Worm (Caenorhabditis elegans) whole organism, L1 larva: ENCODE results near the gene zipt-2.3.

Experiments
- F16B12.6 ChIP-seq: fragments of 150-350 bp; optimal IDR thresholded peaks from 2 replicates; lab custom pipeline; 2014; ENCODE audit warnings: missing biosample characterization, missing genetic modification characterization
- ama-1 ChIP-seq: fragments of 150-350 bp; optimal IDR thresholded peaks from 2 replicates; lab custom pipeline; 2014
- blmp-1 ChIP-seq: fragments of 150-350 bp; optimal IDR thresholded peaks from 2 replicates; lab custom pipeline; 2014; ENCODE audit warnings: missing biosample characterization, missing genetic modification characterization
- ceh-63 ChIP-seq: fragments of 200-800 bp; sonication (Bioruptor generic); optimal IDR thresholded peaks from 2 replicates; lab custom pipeline; 2018; ENCODE audit warnings: mild to moderate bottlenecking, missing genetic modification characterization, missing compliant biosample characterization
- ceh-88 ChIP-seq: fragments of 200-800 bp; sonication (Bioruptor generic); IDR thresholded peaks from 2 replicates; pipeline ENCODE4 v1.3.6; 2022; ENCODE audit warnings: missing genetic modification characterization, missing compliant biosample characterization
- ceh-90 ChIP-seq: sonication (generic microtip); optimal IDR thresholded peaks from 2 replicates; lab custom pipeline; 2016; ENCODE audit warnings: missing genetic modification characterization, missing compliant biosample characterization
- dsc-1 ChIP-seq: sonication (generic microtip); optimal IDR thresholded peaks from 2 replicates; lab custom pipeline; 2016; ENCODE audit warnings: mild to moderate bottlenecking, missing genetic modification characterization, missing compliant biosample characterization
- efl-1 ChIP-seq, 4 experiments: fragments of 150-350 bp; optimal IDR thresholded peaks in 3 of 4; peaks in 1 of 4; 1 replicate in 1 of 4; 2 replicates in 3 of 4; lab custom pipeline; 2014; ENCODE audit warnings: missing biosample characterization in 2 of 4, missing genetic modification characterization in 2 of 4, missing genetic modification reagents in 2 of 4
- egl-13 ChIP-seq: sonication (generic microtip); optimal IDR thresholded peaks from 2 replicates; lab custom pipeline; 2016; ENCODE audit warnings: missing genotype, missing genetic modification reagents, missing genetic modification characterization, missing compliant biosample characterization
- egl-27 ChIP-seq, 2 experiments: fragments of 150-350 bp in 1 of 2; sonication (generic microtip); optimal IDR thresholded peaks; 3 replicates each; lab custom pipeline; 2017 to 2018; ENCODE audit warnings: missing biosample characterization in 2 of 2, missing genetic modification characterization in 2 of 2, missing genetic modification reagents in 2 of 2
- elt-3 ChIP-seq, 6 experiments: fragments of 150-350 bp in 1 of 6; sonication (generic microtip); optimal IDR thresholded peaks; 2 replicates each; lab custom pipeline; 2017 to 2018; ENCODE audit warnings: missing biosample characterization in 6 of 6, missing genetic modification characterization in 6 of 6, inconsistent platforms in 1 of 6
- ets-5 ChIP-seq: fragments of 200-800 bp; sonication (Bioruptor generic); IDR thresholded peaks from 2 replicates; pipeline ENCODE4 v1.3.6; 2022; ENCODE audit warnings: missing genetic modification characterization, missing compliant biosample characterization
- fkh-4 ChIP-seq: sonication (generic microtip); optimal IDR thresholded peaks from 2 replicates; lab custom pipeline; 2016; ENCODE audit warnings: missing compliant biosample characterization, missing genetic modification characterization, borderline replicate concordance
- fos-1 ChIP-seq: fragments of 150-350 bp; optimal IDR thresholded peaks from 2 replicates; lab custom pipeline; 2014; ENCODE audit warnings: missing biosample characterization, missing genetic modification characterization
- grh-1 ChIP-seq: fragments of 200-800 bp; sonication (Bioruptor generic); IDR thresholded peaks from 2 replicates; pipeline ENCODE4 v1.3.6; 2022; ENCODE audit warnings: missing genetic modification reagents, missing genetic modification characterization, missing compliant biosample characterization
- hlh-17 ChIP-seq: fragments of 200-800 bp; sonication (Bioruptor generic); optimal IDR thresholded peaks from 2 replicates; lab custom pipeline; 2018; ENCODE audit warnings: missing genetic modification characterization, mild to moderate bottlenecking, missing compliant biosample characterization, moderate library complexity, borderline replicate concordance
- hpl-2 ChIP-seq: fragments of 150-350 bp; optimal IDR thresholded peaks from 2 replicates; lab custom pipeline; 2014; ENCODE audit warnings: missing biosample characterization, missing genetic modification reagents, missing genetic modification characterization
- jun-1 ChIP-seq: fragments of 150-350 bp; optimal IDR thresholded peaks from 2 replicates; lab custom pipeline; 2014; ENCODE audit warnings: missing biosample characterization, missing genetic modification reagents, missing genetic modification characterization
- lin-13 ChIP-seq: fragments of 150-350 bp; optimal IDR thresholded peaks from 2 replicates; lab custom pipeline; 2014; ENCODE audit warnings: missing biosample characterization, missing genetic modification reagents, missing genetic modification characterization
- lin-14 ChIP-seq: fragments of 200-800 bp; sonication (Bioruptor generic); optimal IDR thresholded peaks from 2 replicates; lab custom pipeline; 2018; ENCODE audit warnings: mild to moderate bottlenecking, missing genetic modification characterization, moderate library complexity, missing compliant biosample characterization
- lin-35 ChIP-seq, 2 experiments: fragments of 150-350 bp; optimal IDR thresholded peaks; 2 replicates each; lab custom pipeline; 2014; ENCODE audit warnings: missing biosample characterization in 2 of 2, missing genetic modification characterization in 2 of 2, missing genetic modification reagents in 2 of 2
- lsy-2 ChIP-seq, 2 experiments: fragments of 150-350 bp; optimal IDR thresholded peaks; 2 replicates each; lab custom pipeline; 2014; ENCODE audit warnings: missing biosample characterization in 2 of 2, missing genetic modification characterization in 2 of 2
- mab-9 ChIP-seq: fragments of 200-800 bp; sonication (Bioruptor generic); IDR thresholded peaks from 2 replicates; pipeline ENCODE4 v1.3.6; 2022; ENCODE audit warnings: missing genetic modification reagents, missing genetic modification characterization, missing compliant biosample characterization
- mdl-1 ChIP-seq, 2 experiments: fragments of 150-350 bp; optimal IDR thresholded peaks; 2 replicates each; lab custom pipeline; 2014 to 2017; ENCODE audit warnings: missing biosample characterization in 2 of 2, missing genetic modification characterization in 2 of 2, inconsistent platforms in 1 of 2
- mep-1 ChIP-seq: fragments of 150-350 bp; optimal IDR thresholded peaks from 2 replicates; lab custom pipeline; 2014; ENCODE audit warnings: missing biosample characterization, missing genetic modification characterization
- nhr-11 ChIP-seq: fragments of 150-350 bp; optimal IDR thresholded peaks from 2 replicates; lab custom pipeline; 2014; ENCODE audit warnings: missing biosample characterization, missing genetic modification characterization
- nhr-20 ChIP-seq: sonication (generic microtip); optimal IDR thresholded peaks from 2 replicates; lab custom pipeline; 2016; ENCODE audit warnings: mild to moderate bottlenecking, missing genetic modification characterization, missing compliant biosample characterization
- nhr-237 ChIP-seq: fragments of 150-350 bp; optimal IDR thresholded peaks from 2 replicates; lab custom pipeline; 2014; ENCODE audit warnings: missing biosample characterization, missing genetic modification characterization
- nhr-28 ChIP-seq: fragments of 150-350 bp; optimal IDR thresholded peaks from 2 replicates; lab custom pipeline; 2014; ENCODE audit warnings: missing biosample characterization, missing genetic modification characterization
- nhr-47 ChIP-seq: sonication (generic microtip); optimal IDR thresholded peaks from 2 replicates; lab custom pipeline; 2016; ENCODE audit warnings: mild to moderate bottlenecking, missing genetic modification characterization, moderate library complexity, missing compliant biosample characterization
- nhr-77 ChIP-seq: fragments of 150-350 bp; optimal IDR thresholded peaks from 2 replicates; lab custom pipeline; 2014; ENCODE audit warnings: missing biosample characterization, missing genetic modification characterization
- nhr-84 ChIP-seq: sonication (generic microtip); optimal IDR thresholded peaks from 2 replicates; lab custom pipeline; 2017; ENCODE audit warnings: missing biosample characterization, missing genetic modification characterization
- nhr-85 ChIP-seq: sonication (generic microtip); peaks from one replicate; lab custom pipeline; 2016; ENCODE audit warnings: missing genetic modification characterization, inconsistent platforms, missing compliant biosample characterization
- nhr-90 ChIP-seq: sonication (generic microtip); optimal IDR thresholded peaks from 2 replicates; lab custom pipeline; 2016; ENCODE audit warnings: mild to moderate bottlenecking, missing genetic modification characterization, missing compliant biosample characterization; ENCODE audit not compliant: poor library complexity
- skn-1 ChIP-seq: fragments of 150-350 bp; optimal IDR thresholded peaks from 2 replicates; lab custom pipeline; 2014; ENCODE audit warnings: missing biosample characterization, missing genetic modification characterization
- snpc-4 ChIP-seq: fragments of 150-350 bp; optimal IDR thresholded peaks from 2 replicates; lab custom pipeline; 2014; ENCODE audit warnings: missing biosample characterization, missing genetic modification characterization
- snu-23 ChIP-seq: sonication (generic microtip); optimal IDR thresholded peaks from 2 replicates; lab custom pipeline; 2016; ENCODE audit warnings: missing genetic modification characterization, missing compliant biosample characterization
- tbx-2 ChIP-seq: sonication (generic microtip); optimal IDR thresholded peaks from 2 replicates; lab custom pipeline; 2016; ENCODE audit warnings: missing genetic modification characterization, missing compliant biosample characterization
- unc-30 ChIP-seq: sonication (generic microtip); optimal IDR thresholded peaks from 2 replicates; lab custom pipeline; 2017; ENCODE audit warnings: missing biosample characterization, missing genetic modification characterization
- unc-86 ChIP-seq: sonication (generic microtip); optimal IDR thresholded peaks from 2 replicates; lab custom pipeline; 2016; ENCODE audit warnings: missing genetic modification characterization, missing compliant biosample characterization
- vab-15 ChIP-seq: sonication (generic microtip); optimal IDR thresholded peaks from 2 replicates; lab custom pipeline; 2017; ENCODE audit warnings: missing genotype, mild to moderate bottlenecking, missing genetic modification characterization, missing compliant biosample characterization
- xbp-1 ChIP-seq: sonication (generic microtip); optimal IDR thresholded peaks from 2 replicates; lab custom pipeline; 2016; ENCODE audit warnings: missing genetic modification characterization, missing compliant biosample characterization
- zip-4 ChIP-seq: fragments of 200-800 bp; sonication (Bioruptor generic); optimal IDR thresholded peaks from 2 replicates; lab custom pipeline; 2018; ENCODE audit warnings: mild to moderate bottlenecking, missing genetic modification characterization, moderate library complexity, missing compliant biosample characterization
- ztf-4 ChIP-seq: fragments of 150-350 bp; optimal IDR thresholded peaks from 2 replicates; lab custom pipeline; 2014; ENCODE audit warnings: missing biosample characterization, missing genetic modification characterization

Gene zipt-2.3

DNA sequence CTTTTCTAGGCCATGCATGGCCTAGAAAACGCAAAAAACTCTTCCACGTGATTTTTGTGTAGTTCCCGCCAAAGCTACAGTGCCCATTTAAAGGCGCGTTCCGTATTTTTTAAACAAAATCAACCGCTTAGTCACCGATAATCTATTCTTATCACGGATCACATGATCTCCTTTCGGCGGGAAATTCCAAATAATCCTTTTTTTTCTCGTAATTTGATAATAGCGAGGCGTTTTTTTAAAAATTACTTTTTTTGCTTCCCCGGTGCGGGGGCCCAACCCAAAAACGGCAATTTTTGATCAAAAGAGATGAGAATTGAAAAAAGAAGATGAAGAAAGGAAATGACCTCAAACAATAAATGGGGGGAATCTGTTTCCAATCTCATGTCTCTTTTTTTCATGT is 35.4 kb upstream of the zipt-2.3 start:
- TF ChIP-seq snu-23 (GFP tag; lab: Kevin White, UChicago) = peak; percentile 43
- peak in 2 of 6 experiments; percentile 11 to 41 for TF ChIP-seq elt-3 (tag; optimal IDR thresholded peaks at IDR 0.05; lab: Kevin White, UChicago)
- no peak for TF ChIP-seq efl-1 (optimal IDR thresholded peaks at IDR 0.05; lab: Kevin White, UChicago)
- TF ChIP-seq efl-1 (GFP tag; optimal IDR thresholded peaks at IDR 0.05 in 1 of 2; lab: Kevin White, UChicago) = peak in 1 of 2 experiments; percentile 90
- peak in 1 of 2 experiments; percentile 9 for TF ChIP-seq lsy-2 (tag; optimal IDR thresholded peaks at IDR 0.05; lab: Kevin White, UChicago)
- no peak for TF ChIP-seq lin-13 (GFP tag; lab: Kevin White, UChicago)
- TF ChIP-seq dsc-1 (tag; lab: Kevin White, UChicago) = peak; percentile 29
- peak; percentile 84 for TF ChIP-seq nhr-85 (tag; lab: Kevin White, UChicago)
- TF ChIP-seq nhr-20 (tag; lab: Kevin White, UChicago) = peak; percentile 47
- peak in 1 of 2 experiments; percentile 31 for TF ChIP-seq lin-35 (GFP tag; optimal IDR thresholded peaks at IDR 0.05; lab: Kevin White, UChicago)
- no peak for TF ChIP-seq unc-86 (tag; lab: Kevin White, UChicago)
- TF ChIP-seq lin-14 (GFP tag; lab: Kevin White, UChicago) = no peak
- no peak for TF ChIP-seq fkh-4 (tag; lab: Kevin White, UChicago)
- TF ChIP-seq mdl-1 (tag; optimal IDR thresholded peaks at IDR 0.05; lab: Kevin White, UChicago) = peak in 1 of 2 experiments; percentile 13
- peak; percentile 65 for TF ChIP-seq blmp-1
- TF ChIP-seq, all 84 proteins: peak for 10

DNA sequence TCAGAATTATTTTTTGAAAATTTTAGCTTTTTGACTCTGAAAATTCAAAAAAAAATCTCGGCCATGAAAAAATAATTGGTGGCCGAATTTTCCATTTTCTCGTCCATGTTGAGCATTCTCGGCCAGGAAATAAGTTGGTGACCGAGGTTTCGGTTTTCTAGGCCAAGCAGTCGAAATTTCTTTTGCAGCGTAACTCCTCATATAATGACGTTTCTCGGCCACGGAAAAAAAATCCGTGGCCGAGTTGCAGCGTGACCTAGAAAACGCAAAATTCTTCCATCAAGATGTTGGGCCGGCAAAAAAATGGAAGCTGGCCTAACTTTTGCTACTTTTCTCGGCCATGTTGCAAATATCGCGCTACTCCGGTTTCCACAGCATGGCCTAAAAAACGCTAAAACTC is 34.4 kb upstream of the zipt-2.3 start:
- no peak for TF ChIP-seq efl-1 (optimal IDR thresholded peaks at IDR 0.05; lab: Kevin White, UChicago)
- TF ChIP-seq efl-1 (GFP tag; optimal IDR thresholded peaks at IDR 0.05 in 1 of 2; lab: Kevin White, UChicago) = peak in 1 of 2 experiments; percentile 76
- TF ChIP-seq zip-4 = no peak
- no peak for TF ChIP-seq unc-30

DNA sequence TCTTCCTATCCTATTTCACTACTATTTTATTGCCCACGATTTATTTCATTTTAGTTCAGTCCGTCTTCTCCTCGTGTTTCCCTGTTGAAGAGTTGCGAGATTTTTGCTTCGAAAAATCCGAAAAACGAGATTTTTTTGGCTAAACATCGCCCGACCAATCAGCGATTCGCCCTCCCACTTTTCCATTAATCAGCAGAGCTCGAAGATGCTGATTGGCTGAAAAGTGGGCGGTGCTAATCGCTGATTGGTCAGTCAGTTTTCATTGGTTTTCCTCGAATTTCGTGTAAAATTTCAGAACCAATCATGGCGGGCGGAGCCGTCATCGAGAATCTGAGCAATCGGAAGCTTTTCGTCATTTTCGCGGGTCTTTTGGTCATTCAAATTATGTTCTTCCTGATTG is 25.8 kb upstream of the zipt-2.3 start, which contains the start of gene mig-14:
Gene mig-14 (plus strand): TSS at position 290 of the 400 bp plus-strand sequence.
- TF ChIP-seq nhr-28 (no peak), nhr-84 (no peak), efl-1 (optimal IDR thresholded peaks at IDR 0.05; lab: Kevin White, UChicago) (no peak), efl-1 (GFP tag; optimal IDR thresholded peaks at IDR 0.05 in 1 of 2; lab: Kevin White, UChicago) (no peak), dsc-1 (tag; lab: Kevin White, UChicago) (peak; percentile 55), F16B12.6 (tag; lab: Kevin White, UChicago) (no peak), egl-27 (tag; optimal IDR thresholded peaks at IDR 0.05; lab: Kevin White, UChicago) (no peak), fos-1 (no peak), ama-1 (lab: Kevin White, UChicago) (no peak), zip-4 (no peak), jun-1 (tag; lab: Kevin White, UChicago) (no peak), nhr-11 (no peak), snu-23 (GFP tag; lab: Kevin White, UChicago) (no peak), ceh-88 (no peak), mdl-1 (tag; optimal IDR thresholded peaks at IDR 0.05; lab: Kevin White, UChicago) (no peak), fkh-4 (tag; lab: Kevin White, UChicago) (no peak), xbp-1 (peak; percentile 7), grh-1 (GFP tag; lab: Robert Waterston, UW) (no peak)

DNA sequence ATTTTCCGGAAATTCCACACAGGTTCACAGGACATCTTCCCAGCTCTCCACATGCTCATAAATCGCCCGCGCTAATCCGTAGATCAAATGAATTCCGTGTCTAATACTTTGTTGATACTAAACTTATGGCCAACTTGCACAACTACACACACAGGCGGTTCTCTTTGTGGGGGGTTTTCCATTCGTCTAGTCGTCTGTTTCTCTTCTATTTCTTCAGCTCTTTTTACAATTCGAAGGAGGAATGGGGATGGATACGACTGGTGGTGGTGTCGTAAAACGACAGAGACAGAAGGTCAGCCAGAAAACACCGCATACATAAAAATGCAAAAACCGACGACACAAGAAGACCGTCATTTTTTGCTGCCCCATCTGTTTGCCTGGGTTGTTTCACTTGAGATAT is 23.7 kb upstream of the zipt-2.3 start:
- TF ChIP-seq vab-15 (tag; lab: Kevin White, UChicago) = no peak
- no peak for TF ChIP-seq xbp-1
- TF ChIP-seq egl-13 = no peak
- TF ChIP-seq snpc-4 (tag; lab: Kevin White, UChicago) = no peak
- TF ChIP-seq ceh-90 (tag; lab: Kevin White, UChicago) = no peak
- TF ChIP-seq unc-30 = no peak
- no peak for TF ChIP-seq tbx-2 (tag; lab: Kevin White, UChicago)
- TF ChIP-seq skn-1 (tag; lab: Kevin White, UChicago) = no peak
- no peak for TF ChIP-seq ceh-63 (GFP tag; lab: Kevin White, UChicago)
- no peak for TF ChIP-seq ztf-4 (tag; lab: Kevin White, UChicago)
- no peak for TF ChIP-seq elt-3 (tag; optimal IDR thresholded peaks at IDR 0.05; lab: Kevin White, UChicago)
- no peak for TF ChIP-seq nhr-90 (tag; lab: Kevin White, UChicago)
- peak; percentile 29 for TF ChIP-seq nhr-77 (tag; lab: Kevin White, UChicago)
- TF ChIP-seq unc-86 (tag; lab: Kevin White, UChicago) = no peak
- TF ChIP-seq dsc-1 (tag; lab: Kevin White, UChicago) = no peak
- TF ChIP-seq lin-35 (GFP tag; optimal IDR thresholded peaks at IDR 0.05; lab: Kevin White, UChicago) = peak; percentile 2 to 17
- TF ChIP-seq mdl-1 (tag; optimal IDR thresholded peaks at IDR 0.05; lab: Kevin White, UChicago) = no peak
- TF ChIP-seq mab-9 (GFP tag; lab: Robert Waterston, UW) = no peak
- TF ChIP-seq nhr-237 (tag; lab: Kevin White, UChicago) = no peak
- TF ChIP-seq lsy-2 (tag; optimal IDR thresholded peaks at IDR 0.05; lab: Kevin White, UChicago) = peak in 1 of 2 experiments; percentile 34
- TF ChIP-seq efl-1 (optimal IDR thresholded peaks at IDR 0.05; lab: Kevin White, UChicago) = peak; percentile 11 to 13
- no peak for TF ChIP-seq efl-1 (GFP tag; optimal IDR thresholded peaks at IDR 0.05 in 1 of 2; lab: Kevin White, UChicago)
- TF ChIP-seq egl-27 (tag; optimal IDR thresholded peaks at IDR 0.05; lab: Kevin White, UChicago) = no peak
- no peak for TF ChIP-seq hpl-2 (GFP tag; lab: Kevin White, UChicago)
- no peak for TF ChIP-seq nhr-20 (tag; lab: Kevin White, UChicago)
- no peak for TF ChIP-seq ets-5 (GFP tag; lab: Robert Waterston, UW)
- no peak for TF ChIP-seq hlh-17 (GFP tag; lab: Kevin White, UChicago)
- no peak for TF ChIP-seq nhr-47 (tag; lab: Kevin White, UChicago)
- TF ChIP-seq mep-1 (tag; lab: Kevin White, UChicago) = peak; percentile 42
- no peak for TF ChIP-seq nhr-28
